Fruit fly (Drosophila melanogaster) whole organism, embryonic: ENCODE data around the gene CG18233.

Experiments used
- BEAF-32 ChIP-seq: fragments of 200-800 bp; sonication (Bioruptor generic); optimal IDR thresholded peaks from 3 replicates; lab custom pipeline; 2017; ENCODE audit warnings: missing biosample characterization, missing genetic modification characterization, mild to moderate bottlenecking, moderate library complexity, missing genetic modification reagents
- CG10147 ChIP-seq: fragments of 200-800 bp; sonication (Bioruptor generic); optimal IDR thresholded peaks from 2 replicates; lab custom pipeline; 2019; ENCODE audit warnings: missing biosample characterization, mild to moderate bottlenecking, missing genetic modification characterization, moderate library complexity
- CG10209 ChIP-seq: fragments of 200-800 bp; sonication (Bioruptor generic); optimal IDR thresholded peaks from 3 replicates; lab custom pipeline; 2017; ENCODE audit warnings: missing biosample characterization, mild to moderate bottlenecking, missing genetic modification characterization, missing genetic modification reagents
- CG13624 ChIP-seq: fragments of 200-800 bp; sonication (Bioruptor generic); optimal IDR thresholded peaks from 2 replicates; lab custom pipeline; 2016; ENCODE audit warnings: missing biosample characterization, missing genetic modification characterization
- CG15269 ChIP-seq: fragments of 200-800 bp; sonication (Bioruptor generic); optimal IDR thresholded peaks from 2 replicates; lab custom pipeline; 2018; ENCODE audit warnings: missing biosample characterization, mild to moderate bottlenecking, missing genetic modification characterization, moderate library complexity
- CG16813 ChIP-seq: fragments of 200-800 bp; sonication (Bioruptor generic); IDR thresholded peaks from 3 replicates; pipeline ENCODE4 v1.3.6; 2022; ENCODE audit warnings: missing biosample characterization, missing genetic modification characterization; ENCODE audit not compliant: partially characterized antibody
- CG17568 ChIP-seq: fragments of 200-800 bp; sonication (Bioruptor generic); optimal IDR thresholded peaks from 2 replicates; lab custom pipeline; 2018; ENCODE audit warnings: missing biosample characterization, mild to moderate bottlenecking, missing genetic modification characterization, moderate library complexity
- CG17829 ChIP-seq: fragments of 200-800 bp; optimal IDR thresholded peaks from 2 replicates; lab custom pipeline; 2019; ENCODE audit warnings: missing biosample characterization, mild to moderate bottlenecking, missing genetic modification characterization, moderate library complexity
- CG18476 ChIP-seq: fragments of 200-800 bp; sonication (Bioruptor generic); optimal IDR thresholded peaks from 2 replicates; lab custom pipeline; 2016; ENCODE audit warnings: missing biosample characterization, mild to moderate bottlenecking, missing genetic modification characterization
- CG4707 ChIP-seq: fragments of 200-800 bp; sonication (Bioruptor generic); optimal IDR thresholded peaks from 2 replicates; lab custom pipeline; 2018; ENCODE audit warnings: missing biosample characterization, mild to moderate bottlenecking, missing genetic modification characterization, moderate library complexity
- CG6254 ChIP-seq: fragments of 200-800 bp; sonication (Bioruptor generic); optimal IDR thresholded peaks from 3 replicates; lab custom pipeline; 2017; ENCODE audit warnings: mild to moderate bottlenecking, missing biosample characterization, missing genetic modification reagents, missing genetic modification characterization
- CG8924 ChIP-seq: fragments of 200-800 bp; optimal IDR thresholded peaks from 3 replicates; lab custom pipeline; 2019; ENCODE audit warnings: missing biosample characterization, mild to moderate bottlenecking, missing genetic modification characterization, moderate library complexity
- CG9727 ChIP-seq: fragments of 200-800 bp; sonication (Bioruptor generic); optimal IDR thresholded peaks from 3 replicates; lab custom pipeline; 2017; ENCODE audit warnings: missing biosample characterization, mild to moderate bottlenecking, missing genetic modification characterization
- D ChIP-seq, 2 experiments: fragments of 200-800 bp in 1 of 2; fragments of >200 bp in 1 of 2; sonication (Bioruptor generic) in 1 of 2; optimal IDR thresholded peaks; 2 replicates in 1 of 2; 3 replicates in 1 of 2; lab custom pipeline; 2017; ENCODE audit warnings: mild to moderate bottlenecking in 1 of 2, missing biosample characterization in 1 of 2, missing genetic modification characterization in 1 of 2, missing genetic modification reagents in 1 of 2
- Deaf1 ChIP-seq: fragments of 200-800 bp; optimal IDR thresholded peaks from 3 replicates; lab custom pipeline; 2019; ENCODE audit warnings: missing biosample characterization, mild to moderate bottlenecking, missing genetic modification characterization, moderate library complexity
- Drgx ChIP-seq: fragments of 200-800 bp; sonication (Bioruptor generic); IDR thresholded peaks from 2 replicates; pipeline ENCODE4 v1.3.6; 2022; ENCODE audit warnings: missing biosample characterization, missing genetic modification characterization
- Ets65A ChIP-seq: fragments of 200-800 bp; sonication (Bioruptor generic); peaks from one replicate; lab custom pipeline; 2016; ENCODE audit warnings: missing biosample characterization, missing genetic modification characterization
- Hmr ChIP-seq: fragments of 200-800 bp; sonication (Bioruptor generic); optimal IDR thresholded peaks from 3 replicates; lab custom pipeline; 2017; ENCODE audit warnings: mild to moderate bottlenecking, missing biosample characterization, missing genetic modification reagents, missing genetic modification characterization
- Hr39 ChIP-seq: fragments of >200 bp; optimal IDR thresholded peaks from 2 replicates; lab custom pipeline; 2017
- Lim3 ChIP-seq: fragments of 200-800 bp; sonication (Bioruptor generic); IDR thresholded peaks from 2 replicates; pipeline ENCODE4 v1.3.6; 2022; ENCODE audit warnings: missing biosample characterization, missing genetic modification characterization
- Nf-YA ChIP-seq: fragments of 200-800 bp; sonication (Bioruptor generic); IDR thresholded peaks from 2 replicates; pipeline ENCODE4 v1.3.6; 2022; ENCODE audit warnings: missing biosample characterization, missing genetic modification characterization
- Poxn ChIP-seq: fragments of 200-800 bp; sonication (Bioruptor generic); IDR thresholded peaks from 2 replicates; pipeline ENCODE4 v1.3.6; 2022; ENCODE audit warnings: missing biosample characterization, missing genetic modification characterization
- Ptx1 ChIP-seq: fragments of 200-800 bp; sonication (Bioruptor generic); IDR thresholded peaks from 2 replicates; pipeline ENCODE4 v1.3.6; 2022; ENCODE audit warnings: missing biosample characterization, missing genetic modification characterization
- Sox100B ChIP-seq: fragments of 200-800 bp; sonication (Bioruptor generic); optimal IDR thresholded peaks from 3 replicates; lab custom pipeline; 2018; ENCODE audit warnings: missing biosample characterization, mild to moderate bottlenecking, missing genetic modification characterization
- Trl ChIP-seq, 3 experiments: fragments of >200 bp in 2 of 3; fragments of 200-800 bp in 1 of 3; sonication (Bioruptor generic) in 1 of 3; optimal IDR thresholded peaks; 2 replicates in 1 of 3; 3 replicates in 2 of 3; lab custom pipeline; 2016 to 2017; ENCODE audit warnings: missing biosample characterization in 1 of 3, missing genetic modification characterization in 1 of 3
- Xrp1 ChIP-seq: fragments of 200-800 bp; sonication (Bioruptor generic); IDR thresholded peaks from 2 replicates; pipeline ENCODE4 v1.3.6; 2022; ENCODE audit warnings: missing biosample characterization, missing genetic modification characterization
- al ChIP-seq: fragments of 200-800 bp; sonication (Bioruptor generic); IDR thresholded peaks from 2 replicates; pipeline ENCODE4 v1.3.6; 2022; ENCODE audit warnings: missing biosample characterization, missing genetic modification characterization
- bab2 ChIP-seq: fragments of 200-800 bp; sonication (Bioruptor generic); optimal IDR thresholded peaks from 2 replicates; lab custom pipeline; 2016; ENCODE audit warnings: missing biosample characterization, missing genetic modification characterization
- btn ChIP-seq: fragments of 200-800 bp; sonication (Bioruptor generic); optimal IDR thresholded peaks from 2 replicates; lab custom pipeline; 2016; ENCODE audit warnings: missing biosample characterization, missing genetic modification characterization
- crc ChIP-seq: fragments of 200-800 bp; sonication (Bioruptor generic); optimal IDR thresholded peaks from 2 replicates; lab custom pipeline; 2016; ENCODE audit warnings: missing biosample characterization, missing genetic modification characterization
- fd96Cb ChIP-seq: fragments of 200-800 bp; sonication (Bioruptor generic); optimal IDR thresholded peaks from 2 replicates; lab custom pipeline; 2018; ENCODE audit warnings: missing biosample characterization, mild to moderate bottlenecking, missing genetic modification characterization, moderate library complexity
- grn ChIP-seq: fragments of 200-800 bp; sonication (Bioruptor generic); optimal IDR thresholded peaks from 3 replicates; lab custom pipeline; 2017; ENCODE audit warnings: missing biosample characterization, missing genetic modification characterization
- ind ChIP-seq: fragments of 200-800 bp; sonication (Bioruptor generic); optimal IDR thresholded peaks from 3 replicates; lab custom pipeline; 2016; ENCODE audit warnings: missing biosample characterization, missing genetic modification characterization
- insv ChIP-seq, 2 experiments: fragments of 200-800 bp; sonication (Bioruptor generic); optimal IDR thresholded peaks; 3 replicates each; lab custom pipeline; 2016 to 2018; ENCODE audit warnings: missing biosample characterization in 2 of 2, missing genetic modification characterization in 2 of 2
- onecut ChIP-seq: fragments of 200-800 bp; sonication (Bioruptor generic); IDR thresholded peaks from 2 replicates; pipeline ENCODE4 v1.3.6; 2022; ENCODE audit warnings: missing biosample characterization, missing genetic modification characterization
- otp ChIP-seq: fragments of 200-800 bp; sonication (Bioruptor generic); IDR thresholded peaks from 3 replicates; pipeline ENCODE4, ENCODE4 v1.3.6; 2022; ENCODE audit warnings: missing biosample characterization, missing genetic modification characterization
- pho ChIP-seq: fragments of 200-800 bp; sonication (Bioruptor generic); optimal IDR thresholded peaks from 2 replicates; lab custom pipeline; 2016; ENCODE audit warnings: missing biosample characterization, missing genetic modification characterization
- sd ChIP-seq: fragments of 200-800 bp; sonication (Bioruptor generic); optimal IDR thresholded peaks from 3 replicates; lab custom pipeline; 2018; ENCODE audit warnings: missing biosample characterization, mild to moderate bottlenecking, missing genetic modification characterization, moderate library complexity
- sim ChIP-seq: fragments of 200-800 bp; sonication (Bioruptor generic); IDR thresholded peaks from 2 replicates; pipeline ENCODE4 v1.3.6; 2022; ENCODE audit warnings: missing biosample characterization, missing genetic modification characterization
- slbo ChIP-seq: fragments of 200-800 bp; sonication (Bioruptor generic); IDR thresholded peaks from 2 replicates; pipeline ENCODE4 v1.3.6; 2022; ENCODE audit warnings: missing biosample characterization, missing genetic modification characterization
- slp2 ChIP-seq: fragments of 200-800 bp; sonication (Bioruptor generic); optimal IDR thresholded peaks from 2 replicates; lab custom pipeline; 2016; ENCODE audit warnings: missing biosample characterization, missing genetic modification characterization
- so ChIP-seq: fragments of 200-800 bp; sonication (Bioruptor generic); IDR thresholded peaks from 3 replicates; pipeline ENCODE4 v1.3.6; 2022; ENCODE audit warnings: missing biosample characterization, missing genetic modification characterization
- trh ChIP-seq: fragments of 200-800 bp; sonication (Bioruptor generic); optimal IDR thresholded peaks from 2 replicates; lab custom pipeline; 2016; ENCODE audit warnings: missing biosample characterization, missing genetic modification characterization
- unc-4 ChIP-seq: fragments of 200-800 bp; sonication (Bioruptor generic); IDR thresholded peaks from 2 replicates; pipeline ENCODE4 v1.3.6; 2022; ENCODE audit warnings: missing biosample characterization, missing genetic modification characterization; ENCODE audit not compliant: partially characterized antibody
- vnd ChIP-seq: fragments of 200-800 bp; sonication (Bioruptor generic); IDR thresholded peaks from 3 replicates; pipeline ENCODE4 v1.3.6; 2022; ENCODE audit warnings: missing biosample characterization, missing genetic modification characterization; ENCODE audit not compliant: partially characterized antibody
- vvl ChIP-seq: fragments of 200-800 bp; sonication (Bioruptor generic); IDR thresholded peaks from 2 replicates; pipeline ENCODE4 v1.3.6; 2022; ENCODE audit warnings: missing biosample characterization, missing genetic modification characterization
- wdn ChIP-seq: fragments of 200-800 bp; sonication (Bioruptor generic); IDR thresholded peaks from 2 replicates; pipeline ENCODE4 v1.3.6; 2022; ENCODE audit warnings: missing biosample characterization, missing genetic modification characterization
- zen ChIP-seq: fragments of 200-800 bp; sonication (Bioruptor generic); optimal IDR thresholded peaks from 3 replicates; lab custom pipeline; 2018; ENCODE audit warnings: missing biosample characterization, mild to moderate bottlenecking, missing genetic modification characterization, moderate library complexity

CG18233 gene

dm6 chr3L:18640584-18641527 is 35.6 kb downstream of the CG18233 start (continued):
- TF ChIP-seq wdn = peak; percentile 91
- TF ChIP-seq slp2 (GFP tag; lab: Kevin White, UChicago) = peak; percentile 88
- peak; percentile 99 for TF ChIP-seq slbo (GFP tag; lab: Robert Waterston, UW)
- TF ChIP-seq grn (GFP tag; lab: Kevin White, UChicago) = peak; percentile 16
- TF ChIP-seq ind (GFP tag; lab: Kevin White, UChicago) = peak; percentile 92
- no peak for TF ChIP-seq BEAF-32 (GFP tag; lab: Kevin White, UChicago)
- TF ChIP-seq CG6254 (GFP tag; lab: Kevin White, UChicago) = peak; percentile 63
- peak; percentile 95 for TF ChIP-seq Xrp1 (GFP tag; lab: Robert Waterston, UW)
- TF ChIP-seq Drgx (GFP tag; lab: Robert Waterston, UW) = peak; percentile 98
- peak; percentile 98 for TF ChIP-seq Ets65A (GFP tag; lab: Kevin White, UChicago)
- peak; percentile 91 for TF ChIP-seq CG9727 (GFP tag; lab: Kevin White, UChicago)
- TF ChIP-seq pho (GFP tag; lab: Kevin White, UChicago) = peak; percentile 98
- TF ChIP-seq Ptx1 = peak; percentile 99
- peak; percentile 98 for TF ChIP-seq al (GFP tag; lab: Robert Waterston, UW)
- no peak for TF ChIP-seq vnd (GFP tag; lab: Robert Waterston, UW)
- TF ChIP-seq Hr39 (lab: Kevin White, UChicago) = no peak
- no peak for TF ChIP-seq D (optimal IDR thresholded peaks at IDR 0.05; lab: Kevin White, UChicago)
- peak; percentile 67 for TF ChIP-seq D (GFP tag; optimal IDR thresholded peaks at IDR 0.05; lab: Kevin White, UChicago)
- peak; percentile 92 for TF ChIP-seq sim (GFP tag; lab: Robert Waterston, UW)
- TF ChIP-seq CG8924 (tag; lab: Kevin White, UChicago) = peak; percentile 70
- peak; percentile 85 for TF ChIP-seq Deaf1
- peak; percentile 76 for TF ChIP-seq zen
- TF ChIP-seq Poxn (GFP tag; lab: Robert Waterston, UW) = peak; percentile 82
- peak; percentile 62 for TF ChIP-seq sd (tag; lab: Kevin White, UChicago)
- peak; percentile 63 for TF ChIP-seq trh (GFP tag; lab: Kevin White, UChicago)
- peak; percentile 84 for TF ChIP-seq fd96Cb (tag; lab: Kevin White, UChicago)
- TF ChIP-seq CG17568 (GFP tag; lab: Kevin White, UChicago) = peak; percentile 77
- no peak for TF ChIP-seq CG16813
- peak; percentile 82 for TF ChIP-seq CG17829 (tag; lab: Kevin White, UChicago)
- TF ChIP-seq bab2 (GFP tag; lab: Kevin White, UChicago) = peak; percentile 95
- TF ChIP-seq Lim3 (GFP tag; lab: Robert Waterston, UW) = peak; percentile 85
- peak; percentile 71 for TF ChIP-seq btn (GFP tag; lab: Kevin White, UChicago)
- no peak for TF ChIP-seq unc-4 (GFP tag; lab: Robert Waterston, UW)
- TF ChIP-seq insv (GFP tag; optimal IDR thresholded peaks at IDR 0.05; lab: Kevin White, UChicago) = peak in 1 of 2 experiments; percentile 56
- TF ChIP-seq otp (GFP tag; lab: Robert Waterston, UW) = peak; percentile 94
- TF ChIP-seq CG13624 (GFP tag; lab: Kevin White, UChicago) = peak; percentile 97
- TF ChIP-seq crc (GFP tag; lab: Kevin White, UChicago) = peak; percentile 89
- TF ChIP-seq so (GFP tag; lab: Robert Waterston, UW) = peak; percentile 95
- peak; percentile 83 for TF ChIP-seq onecut (GFP tag; lab: Robert Waterston, UW)
- peak; percentile 31 for TF ChIP-seq CG4707 (GFP tag; lab: Kevin White, UChicago)
- TF ChIP-seq CG15269 (tag; lab: Kevin White, UChicago) = peak; percentile 95
- TF ChIP-seq vvl (GFP tag; lab: Robert Waterston, UW) = peak; percentile 99
- peak; percentile 98 for TF ChIP-seq Trl (optimal IDR thresholded peaks at IDR 0.05; lab: Kevin White, UChicago)
- peak; percentile 67 for TF ChIP-seq Trl (GFP tag; optimal IDR thresholded peaks at IDR 0.05; lab: Kevin White, UChicago)
- TF ChIP-seq Hmr (GFP tag; lab: Kevin White, UChicago) = peak; percentile 94
- peak; percentile 94 for TF ChIP-seq Sox100B (GFP tag; lab: Kevin White, UChicago)
- peak; percentile 97 for TF ChIP-seq Nf-YA (GFP tag; lab: Robert Waterston, UW)
- peak; percentile 89 for TF ChIP-seq CG10209 (GFP tag; lab: Kevin White, UChicago)
- peak; percentile 76 for TF ChIP-seq CG18476
- TF ChIP-seq CG10147 (GFP tag; lab: Kevin White, UChicago) = peak; percentile 94
